Fruit fly (Drosophila melanogaster): ENCODE measurements around the gene Mst87F.

The Mst87F gene

dm6 chr3R:13820483-13820882 lies 7.3 kb downstream of the Mst87F start (continued):
- TF ChIP-seq Kr (GFP tag; optimal IDR thresholded peaks at IDR 0.05) (no peak), Spps (tag; optimal IDR thresholded peaks at IDR 0.05) (no peak), Sry-β (GFP tag; optimal IDR thresholded peaks at IDR 0.05) (no peak), CG11560 (tag; IDR thresholded peaks at IDR 0.05) (no peak), HmgD (GFP tag; optimal IDR thresholded peaks at IDR 0.05) (no peak), CoRest (tag; optimal IDR thresholded peaks at IDR 0.05) (no peak), Sin3A (optimal IDR thresholded peaks at IDR 0.05) (no peak), Eip74EF (GFP tag; optimal IDR thresholded peaks at IDR 0.05) (no peak), CG32532 (GFP tag; IDR thresholded peaks at IDR 0.05) (no peak), lola (GFP tag; optimal IDR thresholded peaks at IDR 0.05) (no peak), lov (optimal IDR thresholded peaks at IDR 0.05) (no peak), lov (GFP tag; IDR thresholded peaks at IDR 0.05) (no peak), sna (GFP tag; IDR thresholded peaks at IDR 0.05; ENCODE audit: partially characterized antibody) (no peak), CG9817 (tag; optimal IDR thresholded peaks at IDR 0.05) (no peak), Antp (GFP tag; optimal IDR thresholded peaks at IDR 0.05) (no peak), CG9215 (GFP tag; IDR thresholded peaks at IDR 0.05) (no peak), fd64A (GFP tag; optimal IDR thresholded peaks at IDR 0.05) (peak; percentile 30), nmo (GFP tag; optimal IDR thresholded peaks at IDR 0.05) (no peak), CG7271 (tag; optimal IDR thresholded peaks at IDR 0.05) (no peak), CG8388 (GFP tag; optimal IDR thresholded peaks at IDR 0.05) (peak; percentile 4), gem (tag; optimal IDR thresholded peaks at IDR 0.05) (peak; percentile 34), hkb (optimal IDR thresholded peaks at IDR 0.05) (no peak), hkb (GFP tag; IDR thresholded peaks at IDR 0.05) (no peak), CG12219 (GFP tag; optimal IDR thresholded peaks at IDR 0.05) (no peak), CG3995 (GFP tag; optimal IDR thresholded peaks at IDR 0.05) (no peak), hbn (GFP tag; IDR thresholded peaks at IDR 0.05; ENCODE audit: partially characterized antibody) (no peak), chinmo (GFP tag; IDR thresholded peaks at IDR 0.05; ENCODE audit: partially characterized antibody) (0 out of 4 replicates have a peak, but pooled peaks have one; percentile 65), CG4854 (GFP tag; optimal IDR thresholded peaks at IDR 0.05) (no peak), CG6272 (GFP tag; IDR thresholded peaks at IDR 0.05) (no peak), ttk (GFP tag; IDR thresholded peaks at IDR 0.05) (no peak), cg (GFP tag; optimal IDR thresholded peaks at IDR 0.05) (peak; percentile 83), Dip3 (GFP tag; optimal IDR thresholded peaks at IDR 0.05) (no peak), vfl (GFP tag; optimal IDR thresholded peaks at IDR 0.05) (no peak), tgo (GFP tag; IDR thresholded peaks at IDR 0.05) (no peak), Myb (GFP tag; optimal IDR thresholded peaks at IDR 0.05) (no peak), CG4404 (GFP tag; IDR thresholded peaks at IDR 0.05) (no peak), pzg (GFP tag; optimal IDR thresholded peaks at IDR 0.05) (no peak), slbo (GFP tag; IDR thresholded peaks at IDR 0.05) (no peak), CG32767 (GFP tag; IDR thresholded peaks at IDR 0.05) (peak; percentile 10; the same call in 1 of the 2 replicates), Opbp (GFP tag; IDR thresholded peaks at IDR 0.05; ENCODE audit: partially characterized antibody) (no peak), chif (GFP tag; optimal IDR thresholded peaks at IDR 0.05) (no peak), CG17829 (tag; optimal IDR thresholded peaks at IDR 0.05) (no peak), jing (GFP tag; optimal IDR thresholded peaks at IDR 0.05) (no peak), Abd-B (GFP tag; optimal IDR thresholded peaks at IDR 0.05) (no peak), az2 (GFP tag; optimal IDR thresholded peaks at IDR 0.05) (no peak), scrt (GFP tag; optimal IDR thresholded peaks at IDR 0.05) (no peak), trem (tag; optimal IDR thresholded peaks at IDR 0.05) (no peak), Vsx1 (GFP tag; optimal IDR thresholded peaks at IDR 0.05) (peak; percentile 44), CG2712 (tag; optimal IDR thresholded peaks at IDR 0.05) (no peak), Sox100B (GFP tag; optimal IDR thresholded peaks at IDR 0.05) (no peak), ftz-f1 (GFP tag; optimal IDR thresholded peaks at IDR 0.05) (no peak), NfI (GFP tag; optimal IDR thresholded peaks at IDR 0.05) (no peak)
